Fruit fly (Drosophila melanogaster): Measurements from ENCODE around the gene CG33700.
A peak's percentile ranks its signal among the peaks of the same experiment; 100 is the strongest.

The CG33700 gene

DNA sequence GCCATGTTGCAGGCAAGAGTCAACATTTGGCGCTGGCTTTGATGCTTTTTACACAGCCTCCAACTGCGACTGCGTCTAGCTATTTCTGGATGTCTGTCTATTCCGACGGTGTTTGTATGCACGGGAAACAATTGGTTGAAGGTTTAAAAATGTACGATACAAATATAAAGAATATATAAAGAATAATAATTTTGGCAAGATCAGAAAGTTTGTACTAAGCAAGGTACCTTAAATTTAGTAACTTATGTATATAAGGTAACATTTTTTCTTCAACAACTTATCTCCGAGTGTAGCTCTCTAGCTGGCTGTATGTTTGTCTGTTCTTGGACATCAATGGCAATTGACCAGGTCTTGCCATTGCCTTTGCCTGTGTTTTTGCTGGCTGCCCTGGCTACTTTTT is 41.5 kb upstream of the CG33700 start (continued):
- TF ChIP-seq Hr51 (GFP tag; optimal IDR thresholded peaks at IDR 0.05): peak in 1 of 2 experiments; percentile 36
- peak; percentile 42; the same call in 2 of the 3 replicates for TF ChIP-seq row (GFP tag; IDR thresholded peaks at IDR 0.05)
- no peak for TF ChIP-seq slbo (GFP tag; IDR thresholded peaks at IDR 0.05)
- TF ChIP-seq HLHmδ (GFP tag; optimal IDR thresholded peaks at IDR 0.05): no peak
- TF ChIP-seq CG33213 (GFP tag; optimal IDR thresholded peaks at IDR 0.05): no peak
- no peak for TF ChIP-seq Fer2 (tag; optimal IDR thresholded peaks at IDR 0.05)
- no peak for TF ChIP-seq HmgD (GFP tag; optimal IDR thresholded peaks at IDR 0.05)
- 0 out of 2 replicates have a peak, but pooled peaks have one; percentile 13 for TF ChIP-seq wor (GFP tag; IDR thresholded peaks at IDR 0.05)
- TF ChIP-seq Awh (GFP tag; IDR thresholded peaks at IDR 0.05): no peak
- no peak for TF ChIP-seq sens-2 (GFP tag; IDR thresholded peaks at IDR 0.05)
- no peak for TF ChIP-seq nerfin-1 (tag; optimal IDR thresholded peaks at IDR 0.05)
- TF ChIP-seq dysf (GFP tag; IDR thresholded peaks at IDR 0.05): no peak
- TF ChIP-seq CG6689 (GFP tag; IDR thresholded peaks at IDR 0.05): 0 out of 2 replicates have a peak, but pooled peaks have one; percentile 12
- no peak for TF ChIP-seq CG9817 (tag; optimal IDR thresholded peaks at IDR 0.05)
- peak; percentile 38; the same call in 1 of the 2 replicates for TF ChIP-seq CG31441 (GFP tag; IDR thresholded peaks at IDR 0.05)
- no peak for TF ChIP-seq H15 (GFP tag; IDR thresholded peaks at IDR 0.05)
- TF ChIP-seq CG8765 (GFP tag; IDR thresholded peaks at IDR 0.05): no peak
- peak; percentile 10 for TF ChIP-seq CG10267 (tag; optimal IDR thresholded peaks at IDR 0.05)
- TF ChIP-seq CG2116 (GFP tag; optimal IDR thresholded peaks at IDR 0.05): no peak
- peak; percentile 58 for TF ChIP-seq CG17328 (GFP tag; IDR thresholded peaks at IDR 0.05)
- TF ChIP-seq CG12942 (GFP tag; optimal IDR thresholded peaks at IDR 0.05): no peak
- TF ChIP-seq jumu (GFP tag; optimal IDR thresholded peaks at IDR 0.05): no peak
- TF ChIP-seq CG2678 (tag; optimal IDR thresholded peaks at IDR 0.05): peak; percentile 52

DNA sequence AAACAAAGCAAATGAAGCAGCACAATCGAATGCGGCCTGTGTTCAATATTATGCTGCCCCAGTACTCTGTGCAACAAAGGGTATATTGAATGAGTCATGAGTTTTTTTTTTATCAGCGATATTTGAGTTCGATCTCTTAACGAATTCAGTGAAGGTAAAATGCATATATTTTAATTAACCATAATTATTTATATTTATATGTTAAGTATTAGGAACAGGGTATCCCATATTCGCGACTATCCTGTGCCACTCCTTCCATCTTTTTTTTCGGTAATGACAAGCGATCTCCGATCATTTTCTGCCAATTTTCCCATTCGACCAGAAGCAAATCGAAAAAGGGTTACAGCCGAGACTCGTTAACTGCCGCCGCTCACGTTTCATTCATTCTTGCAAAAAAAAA is 33.7 kb upstream of the CG33700 start:
- TF ChIP-seq Sox102F (GFP tag; optimal IDR thresholded peaks at IDR 0.05): peak; percentile 35
- TF ChIP-seq ci (GFP tag; IDR thresholded peaks at IDR 0.05): 0 out of 3 replicates have a peak, but pooled peaks have one; percentile 32
- TF ChIP-seq scrt (GFP tag; optimal IDR thresholded peaks at IDR 0.05): no peak
- no peak for TF ChIP-seq zen (tag; optimal IDR thresholded peaks at IDR 0.05)
- no peak for TF ChIP-seq CG4617 (GFP tag; optimal IDR thresholded peaks at IDR 0.05; ENCODE audit: borderline replicate concordance)
- no peak for TF ChIP-seq ara (GFP tag; IDR thresholded peaks at IDR 0.05)
- TF ChIP-seq HLH3B (GFP tag; IDR thresholded peaks at IDR 0.05): 0 out of 2 replicates have a peak, but pooled peaks have one; percentile 33
- no peak for TF ChIP-seq nom (GFP tag; optimal IDR thresholded peaks at IDR 0.05)
- peak; percentile 7 for TF ChIP-seq gem (tag; optimal IDR thresholded peaks at IDR 0.05)
- TF ChIP-seq ro (GFP tag; IDR thresholded peaks at IDR 0.05): no peak
- no peak for TF ChIP-seq hkb (optimal IDR thresholded peaks at IDR 0.05)
- TF ChIP-seq hkb (GFP tag; IDR thresholded peaks at IDR 0.05): 0 out of 2 replicates have a peak, but pooled peaks have one; percentile 17
- TF ChIP-seq Mrtf (GFP tag; IDR thresholded peaks at IDR 0.05): no peak
- no peak for TF ChIP-seq bsh (GFP tag; optimal IDR thresholded peaks at IDR 0.05)
- peak; percentile 13; the same call in 1 of the 2 replicates for TF ChIP-seq CG10366 (GFP tag; IDR thresholded peaks at IDR 0.05)
- peak; percentile 9; the same call in 1 of the 2 replicates for TF ChIP-seq Drgx (GFP tag; IDR thresholded peaks at IDR 0.05)
- TF ChIP-seq slbo (GFP tag; IDR thresholded peaks at IDR 0.05): 0 out of 2 replicates have a peak, but pooled peaks have one; percentile 36
- peak; percentile 38; the same call in 2 of the 3 replicates for TF ChIP-seq row (GFP tag; IDR thresholded peaks at IDR 0.05)
- 0 out of 2 replicates have a peak, but pooled peaks have one; percentile 12 for TF ChIP-seq esg (GFP tag; conservative IDR thresholded peaks at IDR 0.05)
- TF ChIP-seq vnd (GFP tag; IDR thresholded peaks at IDR 0.05; ENCODE audit: partially characterized antibody): no peak
- no peak for TF ChIP-seq her (GFP tag; optimal IDR thresholded peaks at IDR 0.05)
- no peak for TF ChIP-seq Mad (GFP tag; optimal IDR thresholded peaks at IDR 0.05)
- TF ChIP-seq dysf (GFP tag; IDR thresholded peaks at IDR 0.05): 0 out of 3 replicates have a peak, but pooled peaks have one; percentile 37
- no peak for TF ChIP-seq Opbp (GFP tag; IDR thresholded peaks at IDR 0.05; ENCODE audit: partially characterized antibody)
- peak; percentile 14 for TF ChIP-seq CG11504 (tag; optimal IDR thresholded peaks at IDR 0.05)
- 0 out of 2 replicates have a peak, but pooled peaks have one; percentile 7 for TF ChIP-seq sisA (GFP tag; IDR thresholded peaks at IDR 0.05)
- TF ChIP-seq Hr51 (GFP tag; optimal IDR thresholded peaks at IDR 0.05): no peak
- TF ChIP-seq vvl (GFP tag; IDR thresholded peaks at IDR 0.05): peak; percentile 33; the same call in 1 of the 2 replicates
- no peak for TF ChIP-seq CG14860 (GFP tag; IDR thresholded peaks at IDR 0.05; ENCODE audit: partially characterized antibody)
- TF ChIP-seq dmrt99B (tag; optimal IDR thresholded peaks at IDR 0.05): peak; percentile 14
- TF ChIP-seq Med (GFP tag): peak; percentile 40

All from whole organism, embryonic.